Fruit fly (Drosophila melanogaster): ENCODE results near the gene Jupiter.

The Jupiter gene

dm6 chr3R:11618879-11619278 is 827 bp downstream of the Jupiter start:
- 0 out of 3 replicates have a peak, but pooled peaks have one; percentile 14 for TF ChIP-seq CG4496 (GFP tag; IDR thresholded peaks at IDR 0.05)
- TF ChIP-seq Pif1A (GFP tag; optimal IDR thresholded peaks at IDR 0.05): no peak
- TF ChIP-seq CG32121 (GFP tag; IDR thresholded peaks at IDR 0.05): 0 out of 2 replicates have a peak, but pooled peaks have one; percentile 22

dm6 chr3R:11617849-11618248 is 1.9 kb downstream of the Jupiter start:
- TF ChIP-seq fd96Ca (GFP tag; IDR thresholded peaks at IDR 0.05) (peak; percentile 51; the same call in 1 of the 3 replicates), EcR (GFP tag; optimal IDR thresholded peaks at IDR 0.05) (peak; percentile 68), CG12605 (GFP tag; IDR thresholded peaks at IDR 0.05) (no peak), CG4496 (GFP tag; IDR thresholded peaks at IDR 0.05) (peak; percentile 41; the same call in 2 of the 3 replicates), Snoo (tag; optimal IDR thresholded peaks at IDR 0.05) (no peak), CG13204 (GFP tag; optimal IDR thresholded peaks at IDR 0.05) (no peak), Ets98B (GFP tag; IDR thresholded peaks at IDR 0.05) (no peak)

dm6 chr3R:11617363-11617762 is 2.3 kb downstream of the Jupiter start:
- no peak for TF ChIP-seq Pif1B (GFP tag; optimal IDR thresholded peaks at IDR 0.05)
- no peak for TF ChIP-seq rn (GFP tag; IDR thresholded peaks at IDR 0.05)
- TF ChIP-seq CG15710 (tag; optimal IDR thresholded peaks at IDR 0.05): peak; percentile 15
- no peak for TF ChIP-seq D1 (tag; optimal IDR thresholded peaks at IDR 0.05)
- peak; percentile 52 for TF ChIP-seq CG9948 (tag; optimal IDR thresholded peaks at IDR 0.05)
- TF ChIP-seq CG8301 (tag; optimal IDR thresholded peaks at IDR 0.05): peak; percentile 76
- no peak for TF ChIP-seq Pif1A (GFP tag; optimal IDR thresholded peaks at IDR 0.05)
- TF ChIP-seq Snoo (tag; optimal IDR thresholded peaks at IDR 0.05): no peak
- peak; percentile 45 for TF ChIP-seq CG17806 (tag; optimal IDR thresholded peaks at IDR 0.05)
- peak; percentile 38; the same call in 1 of the 3 replicates for TF ChIP-seq CG4496 (GFP tag; IDR thresholded peaks at IDR 0.05)
- TF ChIP-seq CG14655 (GFP tag; optimal IDR thresholded peaks at IDR 0.05): peak; percentile 78
- TF ChIP-seq CG12605 (GFP tag; IDR thresholded peaks at IDR 0.05): 0 out of 2 replicates have a peak, but pooled peaks have one; percentile 41
- peak; percentile 23 for TF ChIP-seq gl (tag; optimal IDR thresholded peaks at IDR 0.05)
- peak; percentile 38; the same call in 1 of the 2 replicates for TF ChIP-seq Ets98B (GFP tag; IDR thresholded peaks at IDR 0.05)
- 0 out of 3 replicates have a peak, but pooled peaks have one; percentile 40 for TF ChIP-seq fd96Ca (GFP tag; IDR thresholded peaks at IDR 0.05)
- TF ChIP-seq CG8159 (tag; optimal IDR thresholded peaks at IDR 0.05): peak; percentile 30
- peak; percentile 18 for TF ChIP-seq CG34367 (tag; optimal IDR thresholded peaks at IDR 0.05)
- TF ChIP-seq CG10348 (GFP tag; IDR thresholded peaks at IDR 0.05): no peak

dm6 chr3R:11616219-11616618 is 3.5 kb downstream of the Jupiter start:
- TF ChIP-seq CG10348 (GFP tag; IDR thresholded peaks at IDR 0.05) (no peak), CG32121 (GFP tag; IDR thresholded peaks at IDR 0.05) (peak; percentile 28; the same call in 1 of the 2 replicates), CG12605 (GFP tag; IDR thresholded peaks at IDR 0.05) (no peak), rn (GFP tag; IDR thresholded peaks at IDR 0.05) (no peak), D1 (tag; optimal IDR thresholded peaks at IDR 0.05) (no peak), Snoo (tag; optimal IDR thresholded peaks at IDR 0.05) (no peak), Pif1B (GFP tag; optimal IDR thresholded peaks at IDR 0.05) (peak; percentile 29), fd96Ca (GFP tag; IDR thresholded peaks at IDR 0.05) (no peak), CG4496 (GFP tag; IDR thresholded peaks at IDR 0.05) (peak; percentile 4; the same call in 1 of the 3 replicates), EcR (GFP tag; optimal IDR thresholded peaks at IDR 0.05) (no peak), CG34367 (tag; optimal IDR thresholded peaks at IDR 0.05) (peak; percentile 24), CG15710 (tag; optimal IDR thresholded peaks at IDR 0.05) (peak; percentile 47), Ets98B (GFP tag; IDR thresholded peaks at IDR 0.05) (no peak), CG17806 (tag; optimal IDR thresholded peaks at IDR 0.05) (peak; percentile 21), CG8159 (tag; optimal IDR thresholded peaks at IDR 0.05) (peak; percentile 36), CG9948 (tag; optimal IDR thresholded peaks at IDR 0.05) (peak; percentile 55), Pif1A (GFP tag; optimal IDR thresholded peaks at IDR 0.05) (no peak), gl (tag; optimal IDR thresholded peaks at IDR 0.05) (no peak), CG13204 (GFP tag; optimal IDR thresholded peaks at IDR 0.05) (no peak), CG8301 (tag; optimal IDR thresholded peaks at IDR 0.05) (peak; percentile 63), CG14655 (GFP tag; optimal IDR thresholded peaks at IDR 0.05) (peak; percentile 76)

- no peak for TF ChIP-seq CG12605 (GFP tag; IDR thresholded peaks at IDR 0.05)
- TF ChIP-seq CG15710 (tag; optimal IDR thresholded peaks at IDR 0.05): no peak
- no peak for TF ChIP-seq Pif1A (GFP tag; optimal IDR thresholded peaks at IDR 0.05)
- TF ChIP-seq CG13204 (GFP tag; optimal IDR thresholded peaks at IDR 0.05): peak; percentile 6
- peak; percentile 26 for TF ChIP-seq CG8159 (tag; optimal IDR thresholded peaks at IDR 0.05)
- no peak for TF ChIP-seq rn (GFP tag; IDR thresholded peaks at IDR 0.05)
- TF ChIP-seq Pif1B (GFP tag; optimal IDR thresholded peaks at IDR 0.05): no peak
- TF ChIP-seq Ets98B (GFP tag; IDR thresholded peaks at IDR 0.05): no peak
- TF ChIP-seq CG14655 (GFP tag; optimal IDR thresholded peaks at IDR 0.05): no peak
- no peak for TF ChIP-seq CG17806 (tag; optimal IDR thresholded peaks at IDR 0.05)
- TF ChIP-seq CG10348 (GFP tag; IDR thresholded peaks at IDR 0.05): no peak
- TF ChIP-seq EcR (GFP tag; optimal IDR thresholded peaks at IDR 0.05): peak; percentile 71
Measured at dm6 chr3R:11615415-11616104, 4.1 kb downstream of the Jupiter start.

dm6 chr3R:11614507-11614906 is 5.2 kb downstream of the Jupiter start:
- no peak for TF ChIP-seq rn (GFP tag; IDR thresholded peaks at IDR 0.05)
- TF ChIP-seq CG34367 (tag; optimal IDR thresholded peaks at IDR 0.05): peak; percentile 22
- TF ChIP-seq CG17806 (tag; optimal IDR thresholded peaks at IDR 0.05): peak; percentile 39
- TF ChIP-seq Ets98B (GFP tag; IDR thresholded peaks at IDR 0.05): peak; percentile 39
- TF ChIP-seq CG4496 (GFP tag; IDR thresholded peaks at IDR 0.05): peak; percentile 63; the same call in 2 of the 3 replicates
- peak; percentile 31 for TF ChIP-seq Pif1B (GFP tag; optimal IDR thresholded peaks at IDR 0.05)
- no peak for TF ChIP-seq CG10348 (GFP tag; IDR thresholded peaks at IDR 0.05)
- TF ChIP-seq CG15710 (tag; optimal IDR thresholded peaks at IDR 0.05): peak; percentile 36
- no peak for TF ChIP-seq CG12605 (GFP tag; IDR thresholded peaks at IDR 0.05)
- no peak for TF ChIP-seq CG13204 (GFP tag; optimal IDR thresholded peaks at IDR 0.05)
- TF ChIP-seq CG14655 (GFP tag; optimal IDR thresholded peaks at IDR 0.05): peak; percentile 3
- TF ChIP-seq Snoo (tag; optimal IDR thresholded peaks at IDR 0.05): peak; percentile 37
- TF ChIP-seq Pif1A (GFP tag; optimal IDR thresholded peaks at IDR 0.05): peak; percentile 39
- no peak for TF ChIP-seq gl (tag; optimal IDR thresholded peaks at IDR 0.05)
- TF ChIP-seq CG8301 (tag; optimal IDR thresholded peaks at IDR 0.05): peak; percentile 2
- TF ChIP-seq CG9948 (tag; optimal IDR thresholded peaks at IDR 0.05): no peak
- TF ChIP-seq D1 (tag; optimal IDR thresholded peaks at IDR 0.05): no peak
- TF ChIP-seq CG32121 (GFP tag; IDR thresholded peaks at IDR 0.05): peak; percentile 56
- TF ChIP-seq fd96Ca (GFP tag; IDR thresholded peaks at IDR 0.05): peak; percentile 46; the same call in 1 of the 3 replicates
- TF ChIP-seq CG8159 (tag; optimal IDR thresholded peaks at IDR 0.05): peak; percentile 33
- no peak for TF ChIP-seq EcR (GFP tag; optimal IDR thresholded peaks at IDR 0.05)
